Worm (Caenorhabditis elegans) whole organism, young adult: ENCODE measurements around the gene nuo-5.

Experiments used
- B0261.1 ChIP-seq: sonication (generic microtip); optimal IDR thresholded peaks from 2 replicates; lab custom pipeline; 2016; ENCODE audit warnings: mild to moderate bottlenecking, missing genetic modification characterization, moderate library complexity, missing compliant biosample characterization
- F57A8.1 ChIP-seq: fragments of 200-800 bp; sonication (Bioruptor generic); optimal IDR thresholded peaks from 2 replicates; lab custom pipeline; 2018; ENCODE audit warnings: mild to moderate bottlenecking, missing genetic modification characterization, moderate library complexity, missing compliant biosample characterization
- ceh-27 ChIP-seq: fragments of 200-800 bp; sonication (Bioruptor generic); optimal IDR thresholded peaks from 2 replicates; lab custom pipeline; 2018; ENCODE audit warnings: mild to moderate bottlenecking, missing genetic modification characterization, moderate library complexity, missing compliant biosample characterization
- nfya-1 ChIP-seq: sonication (generic microtip); optimal IDR thresholded peaks from 2 replicates; lab custom pipeline; 2017; ENCODE audit warnings: antibody characterized with exemption, missing compliant biosample characterization, missing genetic modification characterization, borderline replicate concordance; ENCODE audit not compliant: insufficient read depth
- nhr-179 ChIP-seq: sonication (generic microtip); optimal IDR thresholded peaks from 2 replicates; lab custom pipeline; 2016; ENCODE audit warnings: mild to moderate bottlenecking, missing genetic modification characterization, missing compliant biosample characterization
- pha-4 ChIP-seq: fragments of 150-350 bp; sonication (generic microtip); optimal IDR thresholded peaks from 2 replicates; lab custom pipeline; 2014; ENCODE audit warnings: missing biosample characterization, missing genetic modification reagents, missing genetic modification characterization
- snpc-4 ChIP-seq, 5 experiments: fragments of 150-350 bp in 1 of 5; sonication (generic microtip) in 4 of 5; optimal IDR thresholded peaks; 2 replicates each; lab custom pipeline; 2014 to 2018; ENCODE audit warnings: missing genetic modification characterization in 5 of 5, missing biosample characterization in 3 of 5, antibody characterized with exemption in 2 of 5, mild to moderate bottlenecking in 2 of 5, missing compliant biosample characterization in 2 of 5, missing genotype in 2 of 5, moderate library complexity in 2 of 5, missing genetic modification reagents in 1 of 5
- xnd-1 ChIP-seq: sonication (generic microtip); optimal IDR thresholded peaks from 2 replicates; lab custom pipeline; 2016; ENCODE audit warnings: missing genotype, missing genetic modification reagents, missing genetic modification characterization, missing compliant biosample characterization
- ztf-25 ChIP-seq: fragments of 200-800 bp; sonication (Bioruptor generic); IDR thresholded peaks from 2 replicates; pipeline ENCODE4 v1.3.6; 2022; ENCODE audit warnings: missing genetic modification reagents, missing genetic modification characterization, missing compliant biosample characterization

DNA sequence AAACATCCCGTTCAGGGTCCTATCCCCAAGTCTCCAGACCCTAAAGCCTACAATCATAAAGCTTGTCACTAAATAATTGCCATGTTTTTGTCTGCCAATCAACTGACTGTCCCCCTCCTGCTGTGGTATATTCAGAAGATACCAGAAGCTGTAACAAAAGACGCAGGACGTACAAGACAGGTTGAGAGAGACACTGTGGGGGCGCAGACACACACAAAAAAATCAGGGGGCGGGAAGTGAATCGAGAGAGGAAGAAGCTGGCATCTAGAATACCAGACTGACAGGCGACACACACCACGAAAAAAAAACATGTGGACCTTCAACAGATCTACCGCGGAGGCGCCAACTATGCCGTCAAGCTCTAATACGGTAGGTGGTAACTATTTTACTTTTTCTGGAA, 27.6 kb upstream of the nuo-5 start, which contains the start of gene kel-8:
- TF ChIP-seq nfya-1 (tag; lab: Kevin White, UChicago) (no peak), nhr-179 (no peak), pha-4 (tag; lab: Kevin White, UChicago) (no peak), snpc-4 (GFP tag; optimal IDR thresholded peaks at IDR 0.05; lab: Kevin White, UChicago) (no peak), snpc-4 (tag; optimal IDR thresholded peaks at IDR 0.05; lab: Kevin White, UChicago) (no peak), xnd-1 (tag; lab: Kevin White, UChicago) (no peak), ceh-27 (GFP tag; lab: Kevin White, UChicago) (no peak), F57A8.1 (GFP tag; lab: Kevin White, UChicago) (no peak), B0261.1 (tag; lab: Kevin White, UChicago) (no peak), ztf-25 (no peak)
